Fruit fly (Drosophila melanogaster): ENCODE results near the gene mab-21.
A peak's percentile ranks its signal among the peaks of the same experiment; 100 is the strongest.

mab-21 gene

DNA sequence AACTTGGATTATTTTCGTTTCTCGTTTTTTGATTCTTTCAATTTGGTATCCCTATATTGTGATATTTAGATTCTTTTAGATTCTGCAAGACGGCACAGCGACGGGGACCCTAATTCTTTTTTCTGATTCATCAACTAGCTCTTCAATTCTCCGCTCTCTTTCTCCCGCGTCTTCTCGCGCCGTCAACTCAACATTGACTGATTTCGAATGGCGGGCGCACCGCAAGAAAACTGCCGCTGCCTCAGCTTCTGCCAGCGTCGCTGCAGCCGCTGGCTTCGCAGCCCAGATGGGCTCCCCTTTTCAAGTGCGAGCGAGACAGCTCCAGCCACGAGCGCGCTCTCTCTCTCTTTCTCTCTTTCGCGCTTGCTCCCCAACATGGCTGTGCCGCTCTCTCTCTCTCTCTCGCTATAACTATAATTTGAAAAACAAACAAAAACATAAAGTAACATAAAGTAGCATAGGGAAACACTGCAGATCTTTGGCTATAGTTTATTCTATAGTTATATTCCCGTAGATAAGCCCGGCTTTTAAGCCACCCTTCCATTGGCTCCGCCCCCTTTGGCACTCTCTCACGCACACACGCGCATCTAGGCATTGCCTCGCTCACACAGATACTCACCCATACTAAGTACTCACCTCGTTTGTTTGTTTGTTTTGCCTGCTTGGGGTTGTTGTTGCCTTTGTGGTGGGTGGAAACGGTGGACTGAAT is at the start of gene mab-21 (continued):
- TF ChIP-seq Taf1 (GFP tag; IDR thresholded peaks at IDR 0.05): no peak
- no peak for TF ChIP-seq peb (GFP tag; IDR thresholded peaks at IDR 0.05)
- TF ChIP-seq CG13894 (tag; optimal IDR thresholded peaks at IDR 0.05): peak; percentile 43
- TF ChIP-seq Nf-YC (tag; optimal IDR thresholded peaks at IDR 0.05): peak; percentile 97
- TF ChIP-seq bowl (GFP tag; IDR thresholded peaks at IDR 0.05): peak; percentile 15; the same call in 1 of the 2 replicates
- no peak for TF ChIP-seq CG31441 (GFP tag; IDR thresholded peaks at IDR 0.05)
- peak; percentile 95 for TF ChIP-seq cg (GFP tag; optimal IDR thresholded peaks at IDR 0.05)
- TF ChIP-seq seq (GFP tag; IDR thresholded peaks at IDR 0.05): peak; percentile 50
- peak; percentile 68; the same call in 1 of the 4 replicates for TF ChIP-seq chinmo (GFP tag; IDR thresholded peaks at IDR 0.05; ENCODE audit: partially characterized antibody)
- TF ChIP-seq wek (GFP tag; optimal IDR thresholded peaks at IDR 0.05): no peak
- no peak for TF ChIP-seq trem (tag; optimal IDR thresholded peaks at IDR 0.05)
- peak; percentile 17 for TF ChIP-seq phol (tag; optimal IDR thresholded peaks at IDR 0.05)
- TF ChIP-seq br (optimal IDR thresholded peaks at IDR 0.05): no peak
- TF ChIP-seq onecut (GFP tag; IDR thresholded peaks at IDR 0.05): 0 out of 2 replicates have a peak, but pooled peaks have one; percentile 6
- TF ChIP-seq CG1832 (GFP tag; optimal IDR thresholded peaks at IDR 0.05): peak; percentile 92
- peak; percentile 81 to 92 for TF ChIP-seq Trl (optimal IDR thresholded peaks at IDR 0.05)
- peak; percentile 41 for TF ChIP-seq Trl (GFP tag; optimal IDR thresholded peaks at IDR 0.05)
- peak; percentile 86 for TF ChIP-seq CG8478 (optimal IDR thresholded peaks at IDR 0.05)
- no peak for TF ChIP-seq dmrt99B (tag; optimal IDR thresholded peaks at IDR 0.05)
- peak in 1 of 3 experiments; percentile 29 for TF ChIP-seq Stat92E (GFP tag; optimal IDR thresholded peaks at IDR 0.05)
- peak; percentile 5 for TF ChIP-seq grn (GFP tag; optimal IDR thresholded peaks at IDR 0.05)
- no peak for TF ChIP-seq p53 (GFP tag; optimal IDR thresholded peaks at IDR 0.05)
- TF ChIP-seq Tbp (GFP tag; optimal IDR thresholded peaks at IDR 0.05): no peak
- TF ChIP-seq CG17568 (GFP tag; optimal IDR thresholded peaks at IDR 0.05): no peak
- TF ChIP-seq z (GFP tag; IDR thresholded peaks at IDR 0.05): 0 out of 3 replicates have a peak, but pooled peaks have one; percentile 9
- 0 out of 2 replicates have a peak, but pooled peaks have one; percentile 8 for TF ChIP-seq crol (GFP tag; IDR thresholded peaks at IDR 0.05)
- TF ChIP-seq Adf1 (GFP tag; IDR thresholded peaks at IDR 0.05): peak; percentile 99
- TF ChIP-seq abd-A (tag; optimal IDR thresholded peaks at IDR 0.05): peak; percentile 79
- no peak for TF ChIP-seq CG4328 (GFP tag; optimal IDR thresholded peaks at IDR 0.05)
- peak; percentile 1 for TF ChIP-seq CoRest (tag; optimal IDR thresholded peaks at IDR 0.05)
- TF ChIP-seq Aef1 (GFP tag; IDR thresholded peaks at IDR 0.05): no peak
- peak; percentile 10; the same call in 1 of the 2 replicates for TF ChIP-seq CG32532 (GFP tag; IDR thresholded peaks at IDR 0.05)
- TF ChIP-seq CG7271 (tag; optimal IDR thresholded peaks at IDR 0.05): no peak
- TF ChIP-seq pum (GFP tag; optimal IDR thresholded peaks at IDR 0.05): no peak
- no peak for TF ChIP-seq en (GFP tag; optimal IDR thresholded peaks at IDR 0.05)
- TF ChIP-seq da (GFP tag; optimal IDR thresholded peaks at IDR 0.05): no peak
- no peak for TF ChIP-seq fd96Cb (tag; optimal IDR thresholded peaks at IDR 0.05)
- TF ChIP-seq CG15269 (tag; optimal IDR thresholded peaks at IDR 0.05): no peak
- TF ChIP-seq sd (tag; optimal IDR thresholded peaks at IDR 0.05): peak; percentile 2
- TF ChIP-seq CG8281 (tag; optimal IDR thresholded peaks at IDR 0.05): peak; percentile 14
- no peak for TF ChIP-seq D (optimal IDR thresholded peaks at IDR 0.05)
- TF ChIP-seq D (GFP tag; optimal IDR thresholded peaks at IDR 0.05): no peak
- no peak for TF ChIP-seq Lim3 (GFP tag; IDR thresholded peaks at IDR 0.05)
- TF ChIP-seq Nf-YA (GFP tag; IDR thresholded peaks at IDR 0.05): 0 out of 2 replicates have a peak, but pooled peaks have one; percentile 24
- TF ChIP-seq row (GFP tag; IDR thresholded peaks at IDR 0.05): no peak
- TF ChIP-seq CG4360 (GFP tag; IDR thresholded peaks at IDR 0.05): peak; percentile 85
- peak; percentile 37; the same call in 1 of the 2 replicates for TF ChIP-seq chm (GFP tag; IDR thresholded peaks at IDR 0.05)
- TF ChIP-seq Dll (GFP tag; IDR thresholded peaks at IDR 0.05; ENCODE audit: partially characterized antibody): no peak
- TF ChIP-seq CG2202 (tag; optimal IDR thresholded peaks at IDR 0.05): no peak
